Fruit fly (Drosophila melanogaster) ovary, adult (tissue): ENCODE results near the gene msd5.
A peak's percentile ranks its signal among the peaks of the same experiment; 100 is the strongest.

Source experiments
- CG17801 ChIP-seq: fragments of 200-800 bp; optimal IDR thresholded peaks from 2 replicates; lab custom pipeline; 2019; ENCODE audit warnings: missing biosample characterization, mild to moderate bottlenecking, missing genetic modification characterization, moderate library complexity; ENCODE audit not compliant: partially characterized antibody

Gene msd5

dm6 chr3L:1332973-1333372 is at the start of gene msd5:
msd5 (minus strand) TSS chr3L:1333146.
- TF ChIP-seq CG17801 (GFP tag; lab: Kevin White, UChicago), result no peak

DNA sequence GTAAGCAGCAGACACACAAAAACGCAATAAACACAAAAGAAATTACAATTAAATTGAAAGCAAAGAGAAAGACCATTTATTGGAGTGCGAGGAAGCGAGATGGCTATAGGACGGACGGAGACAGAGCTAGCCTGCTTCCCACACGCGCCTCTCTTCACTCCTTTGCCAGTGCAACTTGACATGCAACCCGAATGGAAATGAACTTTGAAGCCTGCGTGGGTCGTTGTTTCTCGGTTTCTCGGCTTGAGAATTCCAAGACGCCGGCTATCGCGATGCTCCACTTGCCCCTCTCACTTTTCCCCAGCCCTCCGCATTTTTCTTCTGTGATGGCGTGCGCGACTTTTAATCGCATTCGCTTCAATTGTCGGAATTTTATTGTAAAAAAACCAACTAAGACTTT is 48.0 kb upstream of the msd5 start:
- TF ChIP-seq CG17801 (GFP tag; lab: Kevin White, UChicago), result no peak

DNA sequence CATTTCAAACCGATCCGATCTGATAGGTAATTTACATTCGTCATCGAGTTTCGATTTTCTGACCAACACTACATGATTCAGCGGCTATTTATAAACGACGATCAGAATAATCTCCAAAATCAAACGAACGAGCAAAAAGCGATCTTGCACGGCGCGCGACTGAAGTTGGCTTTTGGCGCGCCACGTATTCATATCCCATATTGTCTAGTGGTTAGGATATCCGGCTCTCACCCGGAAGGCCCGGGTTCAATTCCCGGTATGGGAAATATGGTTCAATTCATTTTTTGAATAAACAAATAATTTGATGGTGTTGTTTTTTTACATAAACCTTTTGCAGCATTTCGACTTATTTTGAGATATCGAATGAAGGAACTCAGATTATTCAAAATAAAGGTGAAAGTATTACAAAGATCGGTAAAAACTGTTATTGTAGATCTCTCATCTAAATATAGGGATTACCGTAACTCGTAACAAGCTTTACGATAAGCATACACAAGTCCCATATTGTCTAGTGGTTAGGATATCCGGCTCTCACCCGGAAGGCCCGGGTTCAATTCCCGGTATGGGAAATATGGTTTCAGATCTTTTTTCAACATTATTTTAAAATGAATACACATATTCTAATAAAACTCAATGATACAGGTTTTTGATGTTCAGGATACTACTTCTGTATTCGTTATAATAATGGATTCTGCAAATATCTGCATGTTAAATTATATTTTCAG is 47.0 kb upstream of the msd5 start:
- TF ChIP-seq CG17801 (GFP tag; lab: Kevin White, UChicago), result no peak

dm6 chr3L:1378862-1379543 is 46.1 kb upstream of the msd5 start:
- no peak for TF ChIP-seq CG17801 (GFP tag; lab: Kevin White, UChicago)

- no peak for TF ChIP-seq CG17801 (GFP tag; lab: Kevin White, UChicago)
Observed at dm6 chr3L:1378098-1378645, 45.2 kb upstream of the msd5 start.

dm6 chr3L:1376014-1376745 is 43.2 kb upstream of the msd5 start:
- TF ChIP-seq CG17801 (GFP tag; lab: Kevin White, UChicago), result no peak

dm6 chr3L:1374438-1375133 is 41.6 kb upstream of the msd5 start:
- TF ChIP-seq CG17801 (GFP tag; lab: Kevin White, UChicago), result peak; percentile 55

dm6 chr3L:1370939-1371338 is 38.0 kb upstream of the msd5 start:
- TF ChIP-seq CG17801 (GFP tag; lab: Kevin White, UChicago), result no peak

dm6 chr3L:1370099-1370678 is 37.2 kb upstream of the msd5 start, which contains the start of gene ru:
ru (plus strand) TSS chr3L:1370628.
- no peak for TF ChIP-seq CG17801 (GFP tag; lab: Kevin White, UChicago)

- TF ChIP-seq CG17801 (GFP tag; lab: Kevin White, UChicago), result no peak
Observed at dm6 chr3L:1368201-1368617, 35.3 kb upstream of the msd5 start.

DNA sequence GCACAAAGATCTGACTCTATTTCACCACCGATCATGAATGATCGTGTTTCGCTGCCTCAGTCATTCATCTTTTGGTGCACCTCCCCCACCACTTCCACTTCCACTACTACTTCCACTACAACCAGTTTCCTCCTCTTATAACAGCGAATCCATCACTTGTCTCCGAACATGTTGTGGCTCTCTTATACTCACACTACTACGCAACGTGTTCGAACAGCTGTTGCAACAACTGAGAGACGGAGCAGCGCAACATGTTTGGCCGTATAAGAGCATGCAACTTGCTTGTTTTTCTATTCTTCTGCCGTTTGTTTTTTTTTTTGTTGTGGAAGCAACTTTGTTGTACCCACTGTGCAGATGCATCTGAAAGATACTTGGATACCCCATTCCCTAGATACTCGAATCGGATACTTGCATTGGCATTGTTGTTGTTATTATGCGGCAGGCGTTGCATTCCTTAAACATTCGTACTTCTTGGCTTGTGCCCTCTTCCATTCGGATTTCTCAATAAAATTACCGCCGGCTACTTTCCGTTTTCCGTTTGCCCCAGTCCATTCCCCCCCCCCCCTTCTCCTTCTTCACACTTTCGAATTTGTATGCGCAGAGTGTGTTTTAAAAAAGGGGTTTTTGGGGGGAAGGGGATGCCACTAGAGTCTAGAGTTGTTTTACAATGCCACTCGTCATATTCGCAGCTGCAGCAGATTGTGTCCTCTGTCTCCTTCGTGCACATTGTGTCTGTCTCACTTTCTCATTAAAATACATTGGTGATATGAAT is 34.1 kb upstream of the msd5 start:
- no peak for TF ChIP-seq CG17801 (GFP tag; lab: Kevin White, UChicago)

dm6 chr3L:1364368-1364767 is 31.4 kb upstream of the msd5 start:
- no peak for TF ChIP-seq CG17801 (GFP tag; lab: Kevin White, UChicago)

dm6 chr3L:1358338-1358737 is 25.4 kb upstream of the msd5 start:
- no peak for TF ChIP-seq CG17801 (GFP tag; lab: Kevin White, UChicago)
